Worm (Caenorhabditis elegans) whole organism, L4/young adult: ENCODE results near the gene mab-10.

ENCODE experiments used
- dao-5 ChIP-seq: sonication (generic microtip); optimal IDR thresholded peaks from 2 replicates; lab custom pipeline; 2016; ENCODE audit warnings: missing genotype, missing genetic modification characterization, moderate library complexity, missing compliant biosample characterization
- him-1 ChIP-seq: sonication (generic microtip); optimal IDR thresholded peaks from 2 replicates; lab custom pipeline; 2016; ENCODE audit warnings: missing genotype, missing genetic modification reagents, missing genetic modification characterization, missing compliant biosample characterization

ce11 chrII:10574177-10574576, 46.3 kb downstream of the mab-10 start:
- TF ChIP-seq dao-5 (no peak), him-1 (tag; lab: Kevin White, UChicago) (no peak)
